Worm (Caenorhabditis elegans): ENCODE results near the gene Y7A5A.7.

DNA sequence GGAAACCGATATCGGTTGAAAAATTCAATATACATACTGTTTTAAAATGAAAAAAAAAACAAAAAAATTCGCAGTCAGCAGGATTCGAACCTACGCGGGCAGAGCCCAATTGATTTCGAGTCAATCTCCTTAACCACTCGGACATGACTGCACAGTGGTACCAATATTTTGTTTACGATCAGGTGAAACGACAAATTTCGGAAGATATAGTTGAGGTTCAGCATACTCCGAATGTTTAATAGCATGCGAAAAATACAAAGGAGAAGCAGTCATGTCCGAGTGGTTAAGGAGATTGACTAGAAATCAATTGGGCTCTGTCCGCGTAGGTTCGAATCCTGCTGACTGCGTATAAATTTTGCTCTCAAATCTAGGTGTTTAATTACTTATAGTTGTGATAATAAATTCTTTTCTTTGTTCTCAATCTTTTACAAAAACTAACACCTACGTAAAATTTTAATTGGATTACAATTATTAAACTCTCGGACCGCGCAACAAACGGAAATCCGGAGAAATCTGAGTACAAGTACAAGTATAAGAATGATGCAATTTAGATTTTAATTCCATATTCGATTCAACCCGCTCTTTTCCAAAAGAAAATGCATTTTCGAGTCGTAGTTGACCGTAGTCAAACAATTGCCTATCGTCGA lies 30.6 kb downstream of the Y7A5A.7 start, which contains the start of gene Y7A5A.13:
- TF ChIP-seq lin-15B (tag; optimal IDR thresholded peaks at IDR 0.05), result no peak
- TF ChIP-seq skn-1 (tag; optimal IDR thresholded peaks at IDR 0.05), result no peak
- no peak for TF ChIP-seq ceh-82 (tag; optimal IDR thresholded peaks at IDR 0.05)
- no peak for TF ChIP-seq blmp-1 (tag; optimal IDR thresholded peaks at IDR 0.05)
- TF ChIP-seq pqm-1 (tag; optimal IDR thresholded peaks at IDR 0.05), result no peak
- no peak for TF ChIP-seq unc-130 (tag; optimal IDR thresholded peaks at IDR 0.05)
- TF ChIP-seq snpc-4 (tag; optimal IDR thresholded peaks at IDR 0.05), result no peak
- TF ChIP-seq elt-3 (tag; optimal IDR thresholded peaks at IDR 0.05), result no peak
- TF ChIP-seq ama-1 (optimal IDR thresholded peaks at IDR 0.05), result no peak
- no peak for TF ChIP-seq hlh-17 (GFP tag; optimal IDR thresholded peaks at IDR 0.05; ENCODE audit: borderline replicate concordance)
